Fruit fly (Drosophila melanogaster) whole organism, embryonic: ENCODE results near the gene Ide.

Experiments
- Asciz ChIP-seq: fragments of 200-800 bp; sonication (Bioruptor generic); optimal IDR thresholded peaks from 2 replicates; lab custom pipeline; 2017; ENCODE audit warnings: missing biosample characterization, mild to moderate bottlenecking, missing genetic modification characterization, missing genetic modification reagents
- Bgb ChIP-seq: fragments of 200-800 bp; sonication (Bioruptor generic); IDR thresholded peaks from 2 replicates; pipeline ENCODE4 v1.3.6; 2022; ENCODE audit warnings: missing biosample characterization, missing genetic modification characterization; ENCODE audit not compliant: partially characterized antibody
- CG10267 ChIP-seq: fragments of 200-800 bp; sonication (Bioruptor generic); optimal IDR thresholded peaks from 2 replicates; lab custom pipeline; 2018; ENCODE audit warnings: missing biosample characterization, mild to moderate bottlenecking, missing genetic modification characterization, moderate library complexity
- CG10959 ChIP-seq: fragments of 200-800 bp; sonication (Bioruptor generic); IDR thresholded peaks from 2 replicates; pipeline ENCODE4 v1.3.6; 2022; ENCODE audit warnings: missing biosample characterization, missing genetic modification characterization
- CG10979 ChIP-seq: fragments of 200-800 bp; sonication (Bioruptor generic); optimal IDR thresholded peaks from 2 replicates; lab custom pipeline; 2018; ENCODE audit warnings: missing biosample characterization, mild to moderate bottlenecking, missing genetic modification characterization, moderate library complexity
- CG12219 ChIP-seq: fragments of 200-800 bp; sonication (Bioruptor generic); optimal IDR thresholded peaks from 3 replicates; lab custom pipeline; 2018; ENCODE audit warnings: missing biosample characterization, mild to moderate bottlenecking, missing genetic modification characterization
- CG12299 ChIP-seq: fragments of 200-800 bp; sonication (Bioruptor generic); optimal IDR thresholded peaks from 2 replicates; lab custom pipeline; 2018; ENCODE audit warnings: missing biosample characterization, mild to moderate bottlenecking, missing genetic modification characterization
- CG12659 ChIP-seq: fragments of 200-800 bp; sonication (Bioruptor generic); optimal IDR thresholded peaks from 3 replicates; lab custom pipeline; 2017; ENCODE audit warnings: mild to moderate bottlenecking, missing biosample characterization, missing genetic modification reagents, missing genetic modification characterization
- CG12744 ChIP-seq: fragments of 200-800 bp; sonication (Bioruptor generic); optimal IDR thresholded peaks from 2 replicates; lab custom pipeline; 2016; ENCODE audit warnings: missing biosample characterization, missing genetic modification characterization
- CG12769 ChIP-seq: fragments of 200-800 bp; sonication (Bioruptor generic); optimal IDR thresholded peaks from 2 replicates; lab custom pipeline; 2019; ENCODE audit warnings: missing biosample characterization, mild to moderate bottlenecking, missing genetic modification characterization, moderate library complexity
- CG14014 ChIP-seq: fragments of 200-800 bp; sonication (Bioruptor generic); IDR thresholded peaks from 2 replicates; pipeline ENCODE4 v1.3.6; 2022; ENCODE audit warnings: missing biosample characterization, missing genetic modification characterization
- CG15601 ChIP-seq: fragments of 200-800 bp; sonication (Bioruptor generic); optimal IDR thresholded peaks from 3 replicates; lab custom pipeline; 2019; ENCODE audit warnings: missing biosample characterization, mild to moderate bottlenecking, missing genetic modification characterization, moderate library complexity
- CG17186 ChIP-seq: fragments of 200-800 bp; sonication (Bioruptor generic); optimal IDR thresholded peaks from 3 replicates; lab custom pipeline; 2017; ENCODE audit warnings: missing biosample characterization, missing genetic modification reagents, missing genetic modification characterization
- CG2116 ChIP-seq: fragments of 200-800 bp; sonication (Bioruptor generic); optimal IDR thresholded peaks from 3 replicates; lab custom pipeline; 2018; ENCODE audit warnings: missing biosample characterization, mild to moderate bottlenecking, missing genetic modification characterization
- CG32767 ChIP-seq: fragments of 200-800 bp; sonication (Bioruptor generic); IDR thresholded peaks from 2 replicates; pipeline ENCODE4 v1.3.6; 2022; ENCODE audit warnings: missing biosample characterization, missing genetic modification characterization
- CG3838 ChIP-seq: fragments of 200-800 bp; sonication (Bioruptor generic); optimal IDR thresholded peaks from 3 replicates; lab custom pipeline; 2016; ENCODE audit warnings: missing biosample characterization, missing genetic modification characterization
- CG6272 ChIP-seq: fragments of 200-800 bp; sonication (Bioruptor generic); IDR thresholded peaks from 2 replicates; pipeline ENCODE4 v1.3.6; 2022; ENCODE audit warnings: missing biosample characterization, missing genetic modification characterization
- CG6765 ChIP-seq: fragments of 200-800 bp; sonication (Bioruptor generic); optimal IDR thresholded peaks from 3 replicates; lab custom pipeline; 2017; ENCODE audit warnings: missing biosample characterization, mild to moderate bottlenecking, missing genetic modification characterization
- CG7928 ChIP-seq: fragments of 200-800 bp; sonication (Bioruptor generic); optimal IDR thresholded peaks from 2 replicates; lab custom pipeline; 2017; ENCODE audit warnings: missing biosample characterization, mild to moderate bottlenecking, missing genetic modification characterization
- Chrac-16 ChIP-seq: fragments of 200-800 bp; sonication (Bioruptor generic); optimal IDR thresholded peaks from 3 replicates; lab custom pipeline; 2016; ENCODE audit warnings: missing biosample characterization, missing genetic modification characterization
- E2f1 ChIP-seq: fragments of 200-800 bp; sonication (Bioruptor generic); IDR thresholded peaks from 2 replicates; pipeline ENCODE4 v1.3.6; 2022; ENCODE audit warnings: missing biosample characterization, missing genetic modification characterization
- Elba2 ChIP-seq: fragments of 200-800 bp; sonication (Bioruptor generic); optimal IDR thresholded peaks from 3 replicates; lab custom pipeline; 2016; ENCODE audit warnings: missing biosample characterization, missing genetic modification characterization
- Med ChIP-seq: fragments of 200-800 bp; sonication (Bioruptor generic); peaks from one replicate; lab custom pipeline; 2016; ENCODE audit warnings: missing biosample characterization, missing genetic modification characterization, mild to moderate bottlenecking, inconsistent platforms, moderate library complexity
- Rfx ChIP-seq: fragments of 200-800 bp; sonication (Bioruptor generic); IDR thresholded peaks from 2 replicates; pipeline ENCODE4 v1.3.6; 2022; ENCODE audit warnings: missing biosample characterization, missing genetic modification characterization
- Tbp ChIP-seq: fragments of >200 bp; optimal IDR thresholded peaks from 2 replicates; lab custom pipeline; 2018; ENCODE audit warnings: missing biosample characterization, missing genetic modification characterization
- Vsx1 ChIP-seq: fragments of 200-800 bp; sonication (Bioruptor generic); optimal IDR thresholded peaks from 2 replicates; lab custom pipeline; 2017; ENCODE audit warnings: missing biosample characterization, mild to moderate bottlenecking, missing genetic modification characterization, missing genetic modification reagents
- abd-A ChIP-seq: fragments of 200-800 bp; sonication (Bioruptor generic); optimal IDR thresholded peaks from 3 replicates; lab custom pipeline; 2019; ENCODE audit warnings: missing biosample characterization, mild to moderate bottlenecking, missing genetic modification characterization, moderate library complexity
- ara ChIP-seq: fragments of 200-800 bp; sonication (Bioruptor generic); IDR thresholded peaks from 2 replicates; pipeline ENCODE4 v1.3.6; 2022; ENCODE audit warnings: missing biosample characterization, missing genetic modification characterization
- bbx ChIP-seq: fragments of 200-800 bp; sonication (Bioruptor generic); IDR thresholded peaks from 2 replicates; pipeline ENCODE4 v1.3.6; 2022; ENCODE audit warnings: missing biosample characterization, missing genetic modification characterization; ENCODE audit not compliant: partially characterized antibody
- bcd ChIP-seq: fragments of 200-800 bp; sonication (Bioruptor generic); optimal IDR thresholded peaks from 2 replicates; lab custom pipeline; 2017; ENCODE audit warnings: missing biosample characterization, mild to moderate bottlenecking, missing genetic modification characterization
- cas ChIP-seq: fragments of 200-800 bp; sonication (Bioruptor generic); IDR thresholded peaks from 2 replicates; pipeline ENCODE4 v1.3.6; 2022; ENCODE audit warnings: missing biosample characterization, missing genetic modification characterization
- chinmo ChIP-seq: fragments of 200-800 bp; sonication (Bioruptor generic); IDR thresholded peaks from 4 replicates; pipeline ENCODE4 v1.3.6; 2022; ENCODE audit warnings: missing biosample characterization, missing genetic modification characterization; ENCODE audit not compliant: partially characterized antibody
- ci ChIP-seq: fragments of 200-800 bp; sonication (Bioruptor generic); IDR thresholded peaks from 3 replicates; pipeline ENCODE4 v1.3.6; 2022; ENCODE audit warnings: missing biosample characterization, missing genetic modification characterization
- dm ChIP-seq: fragments of 200-800 bp; sonication (Bioruptor generic); optimal IDR thresholded peaks from 3 replicates; lab custom pipeline; 2016; ENCODE audit warnings: missing biosample characterization, missing genetic modification characterization
- en ChIP-seq: fragments of 200-800 bp; sonication (Bioruptor generic); optimal IDR thresholded peaks from 2 replicates; lab custom pipeline; 2016; ENCODE audit warnings: missing biosample characterization, missing genetic modification characterization
- fd64A ChIP-seq: fragments of 200-800 bp; sonication (Bioruptor generic); optimal IDR thresholded peaks from 3 replicates; lab custom pipeline; 2018; ENCODE audit warnings: missing biosample characterization, mild to moderate bottlenecking, missing genetic modification characterization
- gsb-n ChIP-seq: fragments of 200-800 bp; sonication (Bioruptor generic); optimal IDR thresholded peaks from 3 replicates; lab custom pipeline; 2018; ENCODE audit warnings: missing biosample characterization, mild to moderate bottlenecking, missing genetic modification characterization
- ken ChIP-seq: fragments of 200-800 bp; sonication (Bioruptor generic); IDR thresholded peaks from 3 replicates; pipeline ENCODE4 v1.3.6; 2022; ENCODE audit warnings: missing biosample characterization, missing genetic modification characterization
- klu ChIP-seq: fragments of 200-800 bp; sonication (Bioruptor generic); IDR thresholded peaks from 2 replicates; pipeline ENCODE4 v1.3.6; 2022; ENCODE audit warnings: missing biosample characterization, missing genetic modification characterization
- lab ChIP-seq: fragments of 200-800 bp; sonication (Bioruptor generic); optimal IDR thresholded peaks from 3 replicates; lab custom pipeline; 2017; ENCODE audit warnings: missing biosample characterization, missing genetic modification characterization, mild to moderate bottlenecking, moderate library complexity, missing genetic modification reagents
- mam ChIP-seq: fragments of 200-800 bp; sonication (Bioruptor generic); optimal IDR thresholded peaks from 3 replicates; lab custom pipeline; 2016; ENCODE audit warnings: missing biosample characterization, missing genetic modification characterization
- nmo ChIP-seq: fragments of 200-800 bp; sonication (Bioruptor generic); optimal IDR thresholded peaks from 2 replicates; lab custom pipeline; 2018; ENCODE audit warnings: missing biosample characterization, mild to moderate bottlenecking, missing genetic modification characterization, moderate library complexity
- org-1 ChIP-seq: fragments of 200-800 bp; sonication (Bioruptor generic); optimal IDR thresholded peaks from 2 replicates; lab custom pipeline; 2017; ENCODE audit warnings: missing biosample characterization, missing genetic modification characterization
- pan ChIP-seq, 4 experiments: fragments of >200 bp in 3 of 4; fragments of 200-800 bp in 1 of 4; sonication (Bioruptor generic) in 1 of 4; optimal IDR thresholded peaks in 3 of 4; IDR thresholded peaks in 1 of 4; 2 replicates each; pipeline versions ENCODE4 v1.3.6 to Lab custom; 2017 to 2022; ENCODE audit warnings: missing biosample characterization in 2 of 4, missing genetic modification characterization in 2 of 4, mixed read lengths in 1 of 4
- pum ChIP-seq: fragments of 200-800 bp; sonication (Bioruptor generic); optimal IDR thresholded peaks from 2 replicates; lab custom pipeline; 2016; ENCODE audit warnings: missing biosample characterization, missing genetic modification characterization
- schlank ChIP-seq: fragments of 200-800 bp; sonication (Bioruptor generic); optimal IDR thresholded peaks from 2 replicates; lab custom pipeline; 2018; ENCODE audit warnings: missing biosample characterization, mild to moderate bottlenecking, missing genetic modification characterization
- sr ChIP-seq: fragments of 200-800 bp; sonication (Bioruptor generic); IDR thresholded peaks from 3 replicates; pipeline ENCODE4 v1.3.6; 2022; ENCODE audit warnings: missing biosample characterization, missing genetic modification characterization
- stc ChIP-seq: fragments of 200-800 bp; sonication (Bioruptor generic); IDR thresholded peaks from 2 replicates; pipeline ENCODE4 v1.3.6; 2022; ENCODE audit warnings: missing biosample characterization, missing genetic modification characterization
- yki ChIP-seq: fragments of >200 bp; optimal IDR thresholded peaks from 3 replicates; lab custom pipeline; 2018
- zfh2 ChIP-seq: fragments of 200-800 bp; sonication (Bioruptor generic); optimal IDR thresholded peaks from 2 replicates; lab custom pipeline; 2016; ENCODE audit warnings: missing biosample characterization, missing genetic modification characterization

Ide gene

dm6 chr3L:20399550-20400109 lies 23.9 kb upstream of the Ide start (continued):
- TF ChIP-seq ken (GFP tag; lab: Robert Waterston, UW) (peak; percentile 56; the same call in 1 of the 3 replicates), CG32767 (GFP tag; lab: Robert Waterston, UW) (peak; percentile 77), pan (optimal IDR thresholded peaks at IDR 0.05; lab: Kevin White, UChicago) (no peak), pan (GFP tag; optimal IDR thresholded peaks at IDR 0.05 in 1 of 2, IDR thresholded peaks at IDR 0.05 in 1 of 2) (peak in 1 of 2 experiments; percentile 89), CG17186 (peak; percentile 29), ci (peak; percentile 76), ara (GFP tag; lab: Robert Waterston, UW) (peak; percentile 71), CG2116 (GFP tag; lab: Kevin White, UChicago) (peak; percentile 73), Elba2 (GFP tag; lab: Kevin White, UChicago) (peak; percentile 27), E2f1 (GFP tag; lab: Robert Waterston, UW) (peak; percentile 84), CG6272 (GFP tag; lab: Robert Waterston, UW) (peak; percentile 73), CG3838 (GFP tag; lab: Kevin White, UChicago) (peak; percentile 48), CG12219 (peak; percentile 74), nmo (GFP tag; lab: Kevin White, UChicago) (peak; percentile 92), abd-A (tag; lab: Kevin White, UChicago) (peak; percentile 54), fd64A (GFP tag; lab: Kevin White, UChicago) (peak; percentile 62), cas (GFP tag; lab: Robert Waterston, UW) (peak; percentile 78), Tbp (no peak), stc (GFP tag; lab: Robert Waterston, UW) (peak; percentile 84), pum (GFP tag; lab: Kevin White, UChicago) (peak; percentile 56), klu (GFP tag; lab: Robert Waterston, UW) (peak; percentile 82), CG10979 (tag; lab: Kevin White, UChicago) (peak; percentile 79), Rfx (GFP tag; lab: Robert Waterston, UW) (peak; percentile 92), CG14014 (peak; percentile 85), gsb-n (tag; lab: Kevin White, UChicago) (peak; percentile 76), sr (GFP tag; lab: Robert Waterston, UW) (0 out of 3 replicates have a peak, but pooled peaks have one; percentile 41), CG12769 (peak; percentile 89), bcd (GFP tag; lab: Kevin White, UChicago) (peak; percentile 87), yki (lab: Kevin White, UChicago) (no peak), org-1 (GFP tag; lab: Kevin White, UChicago) (peak; percentile 82), CG12744 (GFP tag; lab: Kevin White, UChicago) (peak; percentile 78), Chrac-16 (GFP tag; lab: Kevin White, UChicago) (peak; percentile 84), Vsx1 (GFP tag; lab: Kevin White, UChicago) (peak; percentile 68), lab (peak; percentile 92), CG15601 (tag; lab: Kevin White, UChicago) (peak; percentile 78), Asciz (peak; percentile 88), bbx (no peak), Bgb (GFP tag; lab: Robert Waterston, UW) (no peak), en (GFP tag; lab: Kevin White, UChicago) (peak; percentile 57), schlank (peak; percentile 66), Med (GFP tag; lab: Kevin White, UChicago) (peak; percentile 96), CG10959 (peak; percentile 44; the same call in 1 of the 2 replicates), CG12659 (peak; percentile 93), chinmo (GFP tag; lab: Robert Waterston, UW) (no peak), mam (GFP tag; lab: Kevin White, UChicago) (peak; percentile 86), CG6765 (GFP tag; lab: Kevin White, UChicago) (peak; percentile 85), CG12299 (tag; lab: Kevin White, UChicago) (peak; percentile 85), zfh2 (peak; percentile 85), CG10267 (tag; lab: Kevin White, UChicago) (peak; percentile 79), CG7928 (GFP tag; lab: Kevin White, UChicago) (peak; percentile 26), dm (GFP tag; lab: Kevin White, UChicago) (peak; percentile 66)
